Worm (Caenorhabditis elegans): Measurements from ENCODE around the gene odr-2.

The odr-2 gene

ce11 chrV:7091287-7091686, 12.1 kb upstream of the odr-2 start, which contains the start of gene nhr-286:
Gene nhr-286, minus strand, starts transcription at chrV:7091610.
- TF ChIP-seq ama-1 (optimal IDR thresholded peaks at IDR 0.05) (peak; percentile 43), ama-1 (GFP tag; optimal IDR thresholded peaks at IDR 0.05) (no peak), C06A6.2 (GFP tag; conservative IDR thresholded peaks at IDR 0.05) (no peak), dpl-1 (GFP tag; optimal IDR thresholded peaks at IDR 0.05) (no peak), repo-1 (tag; optimal IDR thresholded peaks at IDR 0.05) (no peak), lag-1 (GFP tag; IDR thresholded peaks at IDR 0.05) (no peak), C17E4.6 (GFP tag; IDR thresholded peaks at IDR 0.05) (no peak), ztf-18 (tag; optimal IDR thresholded peaks at IDR 0.05) (no peak), aptf-2 (GFP tag; conservative IDR thresholded peaks at IDR 0.05) (no peak), die-1 (tag; optimal IDR thresholded peaks at IDR 0.05) (no peak), cebp-1 (GFP tag; IDR thresholded peaks at IDR 0.05) (no peak), cebp-1 (tag; optimal IDR thresholded peaks at IDR 0.05) (no peak), Y56A3A.18 (GFP tag; IDR thresholded peaks at IDR 0.05) (no peak), hmg-1.2 (GFP tag; IDR thresholded peaks at IDR 0.05) (no peak), T07F8.4 (tag; optimal IDR thresholded peaks at IDR 0.05) (no peak), Y53G8AR.9 (GFP tag; conservative IDR thresholded peaks at IDR 0.05) (0 out of 2 replicates have a peak, but pooled peaks have one; percentile 31), ekl-4 (GFP tag; IDR thresholded peaks at IDR 0.05) (no peak), nhr-179 (tag; optimal IDR thresholded peaks at IDR 0.05) (no peak), nhr-80 (tag; optimal IDR thresholded peaks at IDR 0.05) (no peak), bed-2 (GFP tag; IDR thresholded peaks at IDR 0.05) (no peak), egl-18 (GFP tag; IDR thresholded peaks at IDR 0.05) (0 out of 2 replicates have a peak, but pooled peaks have one; percentile 30), hsf-1 (GFP tag; IDR thresholded peaks at IDR 0.05) (no peak), F33H1.4 (GFP tag; IDR thresholded peaks at IDR 0.05) (no peak)

ce11 chrV:7093720-7094401, 9.5 kb upstream of the odr-2 start, which contains the start of gene nhr-135:
Gene nhr-135, minus strand, starts transcription at chrV:7093770.
- TF ChIP-seq dpl-1 (GFP tag; optimal IDR thresholded peaks at IDR 0.05) (no peak), attf-3 (GFP tag; conservative IDR thresholded peaks at IDR 0.05) (no peak), ccch-3 (GFP tag; optimal IDR thresholded peaks at IDR 0.05) (no peak), ZK185.1 (tag; optimal IDR thresholded peaks at IDR 0.05; ENCODE audit: poor library complexity, severe bottlenecking) (peak; percentile 38), B0035.1 (tag; optimal IDR thresholded peaks at IDR 0.05) (no peak), ets-4 (GFP tag; optimal IDR thresholded peaks at IDR 0.05) (no peak), F57C9.4 (tag; optimal IDR thresholded peaks at IDR 0.05) (no peak), C06A6.2 (GFP tag; conservative IDR thresholded peaks at IDR 0.05) (no peak; the same call in 1 of the 2 replicates), dox-1 (GFP tag; IDR thresholded peaks at IDR 0.05) (peak; percentile 44), egl-44 (GFP tag; IDR thresholded peaks at IDR 0.05) (peak; percentile 67; the same call in 1 of the 2 replicates), mes-4 (tag; optimal IDR thresholded peaks at IDR 0.05) (no peak), F39B2.1 (GFP tag; IDR thresholded peaks at IDR 0.05) (no peak), him-1 (tag; optimal IDR thresholded peaks at IDR 0.05) (no peak), attf-6 (GFP tag; IDR thresholded peaks at IDR 0.05) (no peak), die-1 (tag; optimal IDR thresholded peaks at IDR 0.05) (no peak), ztf-22 (GFP tag; optimal IDR thresholded peaks at IDR 0.05) (no peak), tlf-1 (GFP tag; optimal IDR thresholded peaks at IDR 0.05) (no peak), madf-3 (GFP tag; IDR thresholded peaks at IDR 0.05) (no peak), nhr-120 (GFP tag; IDR thresholded peaks at IDR 0.05) (no peak), B0261.1 (tag; optimal IDR thresholded peaks at IDR 0.05) (no peak), K11D2.4 (GFP tag; IDR thresholded peaks at IDR 0.05) (no peak), tbx-9 (tag; optimal IDR thresholded peaks at IDR 0.05; ENCODE audit: borderline replicate concordance) (no peak), zim-3 (tag; optimal IDR thresholded peaks at IDR 0.05) (no peak), F49E8.2 (tag; optimal IDR thresholded peaks at IDR 0.05; ENCODE audit: insufficient read depth) (no peak), ama-1 (optimal IDR thresholded peaks at IDR 0.05) (peak; percentile 16), ama-1 (GFP tag; optimal IDR thresholded peaks at IDR 0.05) (no peak), akir-1 (GFP tag; optimal IDR thresholded peaks at IDR 0.05) (no peak), T26A5.8 (tag; optimal IDR thresholded peaks at IDR 0.05) (no peak), snpc-4 (GFP tag; optimal IDR thresholded peaks at IDR 0.05) (no peak), snpc-4 (tag; optimal IDR thresholded peaks at IDR 0.05) (peak in 1 of 4 experiments; percentile 35), egl-18 (GFP tag; IDR thresholded peaks at IDR 0.05) (no peak)
